Worm (Caenorhabditis elegans) whole organism, late embryonic: ENCODE results near the gene F10E9.4.
"Not testable (repeated sequence)": the region's sequence is repeated elsewhere in the genome, so short reads cannot be mapped to it uniquely, and the experiment has no call there.

Experiments
- C38D4.7 ChIP-seq: fragments of 200-800 bp; sonication (Bioruptor generic); optimal IDR thresholded peaks from 2 replicates; lab custom pipeline; 2018; ENCODE audit warnings: mild to moderate bottlenecking, missing genetic modification characterization, moderate library complexity, missing compliant biosample characterization
- F13H6.1 ChIP-seq: sonication (generic microtip); optimal IDR thresholded peaks from 2 replicates; lab custom pipeline; 2016; ENCODE audit warnings: missing genetic modification characterization, missing compliant biosample characterization
- K02D7.2 ChIP-seq: sonication (generic microtip); optimal IDR thresholded peaks from 2 replicates; lab custom pipeline; 2017; ENCODE audit warnings: mild to moderate bottlenecking, missing genetic modification characterization, missing compliant biosample characterization
- Y22D7AL.16 ChIP-seq: sonication (generic microtip); optimal IDR thresholded peaks from 2 replicates; lab custom pipeline; 2016; ENCODE audit warnings: missing genetic modification characterization, missing compliant biosample characterization
- ahr-1 ChIP-seq: sonication (generic microtip); optimal IDR thresholded peaks from 2 replicates; lab custom pipeline; 2016; ENCODE audit warnings: missing genetic modification characterization, missing compliant biosample characterization
- ama-1 ChIP-seq: fragments of 150-350 bp; optimal IDR thresholded peaks from 2 replicates; lab custom pipeline; 2014
- ceh-14 ChIP-seq: sonication (generic microtip); optimal IDR thresholded peaks from 2 replicates; lab custom pipeline; 2016; ENCODE audit warnings: missing genotype, missing genetic modification characterization, missing compliant biosample characterization
- ceh-24 ChIP-seq: sonication (generic microtip); optimal IDR thresholded peaks from 2 replicates; lab custom pipeline; 2016; ENCODE audit warnings: mild to moderate bottlenecking, missing genetic modification characterization, missing compliant biosample characterization
- ceh-31 ChIP-seq: sonication (generic microtip); optimal IDR thresholded peaks from 2 replicates; lab custom pipeline; 2016; ENCODE audit warnings: missing genetic modification characterization, missing compliant biosample characterization
- ceh-45 ChIP-seq: fragments of 200-800 bp; sonication (Bioruptor generic); IDR thresholded peaks from 2 replicates; pipeline ENCODE4 v1.3.6; 2022; ENCODE audit warnings: missing genetic modification reagents, missing genetic modification characterization, missing compliant biosample characterization
- ceh-48 ChIP-seq: sonication (generic microtip); optimal IDR thresholded peaks from 2 replicates; lab custom pipeline; 2016; ENCODE audit warnings: missing genetic modification characterization, inconsistent platforms, missing compliant biosample characterization
- ceh-6 ChIP-seq: fragments of 200-800 bp; sonication (Bioruptor generic); optimal IDR thresholded peaks from 2 replicates; lab custom pipeline; 2018; ENCODE audit warnings: mild to moderate bottlenecking, missing genetic modification characterization, missing compliant biosample characterization
- dmd-4 ChIP-seq: sonication (generic microtip); optimal IDR thresholded peaks from 2 replicates; lab custom pipeline; 2016; ENCODE audit warnings: borderline replicate concordance, missing genetic modification characterization, missing compliant biosample characterization
- dve-1 ChIP-seq: sonication (generic microtip); optimal IDR thresholded peaks from 2 replicates; lab custom pipeline; 2017; ENCODE audit warnings: antibody characterized with exemption, mild to moderate bottlenecking, missing genetic modification characterization, missing compliant biosample characterization
- elt-2 ChIP-seq: sonication (generic microtip); optimal IDR thresholded peaks from 2 replicates; lab custom pipeline; 2016; ENCODE audit warnings: missing genetic modification reagents, missing genetic modification characterization, missing compliant biosample characterization
- elt-4 ChIP-seq: sonication (generic microtip); optimal IDR thresholded peaks from 2 replicates; lab custom pipeline; 2016; ENCODE audit warnings: missing genetic modification characterization, missing compliant biosample characterization
- ets-4 ChIP-seq: sonication (generic microtip); optimal IDR thresholded peaks from 2 replicates; lab custom pipeline; 2016; ENCODE audit warnings: missing genetic modification characterization, missing compliant biosample characterization
- eyg-1 ChIP-seq: sonication (generic microtip); optimal IDR thresholded peaks from 2 replicates; lab custom pipeline; 2016; ENCODE audit warnings: missing genotype, missing genetic modification characterization, missing compliant biosample characterization
- fax-1 ChIP-seq: sonication (generic microtip); optimal IDR thresholded peaks from 2 replicates; lab custom pipeline; 2016; ENCODE audit warnings: missing genotype, missing genetic modification characterization, missing compliant biosample characterization
- fkh-10 ChIP-seq: fragments of 150-350 bp; optimal IDR thresholded peaks from 2 replicates; lab custom pipeline; 2014; ENCODE audit warnings: missing biosample characterization, missing genetic modification reagents, missing genetic modification characterization
- gmeb-2 ChIP-seq: sonication (generic microtip); optimal IDR thresholded peaks from 2 replicates; lab custom pipeline; 2016; ENCODE audit warnings: missing genetic modification characterization, inconsistent platforms, missing compliant biosample characterization
- hlh-30 ChIP-seq: sonication (generic microtip); optimal IDR thresholded peaks from 2 replicates; lab custom pipeline; 2017; ENCODE audit warnings: antibody characterized with exemption, missing genetic modification characterization, missing compliant biosample characterization; ENCODE audit not compliant: insufficient read depth
- hlh-6 ChIP-seq: sonication (generic microtip); optimal IDR thresholded peaks from 2 replicates; lab custom pipeline; 2016; ENCODE audit warnings: missing genotype, missing genetic modification characterization, missing compliant biosample characterization
- hlh-8 ChIP-seq: sonication (generic microtip); optimal IDR thresholded peaks from 2 replicates; lab custom pipeline; 2016; ENCODE audit warnings: missing genotype, missing genetic modification characterization, missing compliant biosample characterization
- lim-6 ChIP-seq: sonication (generic microtip); optimal IDR thresholded peaks from 2 replicates; lab custom pipeline; 2016; ENCODE audit warnings: missing genetic modification characterization, missing compliant biosample characterization
- lin-11 ChIP-seq: fragments of 200-800 bp; sonication (Bioruptor generic); optimal IDR thresholded peaks from 2 replicates; lab custom pipeline; 2018; ENCODE audit warnings: mild to moderate bottlenecking, missing genetic modification characterization, missing compliant biosample characterization
- madf-2 ChIP-seq: sonication (generic microtip); optimal IDR thresholded peaks from 2 replicates; lab custom pipeline; 2017; ENCODE audit warnings: missing genetic modification characterization, missing compliant biosample characterization
- mec-3 ChIP-seq: sonication (generic microtip); optimal IDR thresholded peaks from 2 replicates; lab custom pipeline; 2016; ENCODE audit warnings: borderline replicate concordance, missing genetic modification characterization, missing compliant biosample characterization
- nfya-1 ChIP-seq: sonication (generic microtip); optimal IDR thresholded peaks from 2 replicates; lab custom pipeline; 2017; ENCODE audit warnings: missing genetic modification characterization, mild to moderate bottlenecking, missing compliant biosample characterization, antibody characterized with exemption, moderate library complexity
- nhr-11 ChIP-seq: fragments of 150-350 bp; optimal IDR thresholded peaks from 2 replicates; lab custom pipeline; 2014; ENCODE audit warnings: missing biosample characterization, missing genetic modification characterization
- npax-4 ChIP-seq: sonication (generic microtip); optimal IDR thresholded peaks from 2 replicates; lab custom pipeline; 2016; ENCODE audit warnings: missing genetic modification characterization, missing compliant biosample characterization
- odd-2 ChIP-seq: sonication (generic microtip); optimal IDR thresholded peaks from 2 replicates; lab custom pipeline; 2017; ENCODE audit warnings: antibody characterized with exemption, mild to moderate bottlenecking, missing genetic modification characterization, missing compliant biosample characterization
- pqm-1 ChIP-seq: sonication (generic microtip); optimal IDR thresholded peaks from 2 replicates; lab custom pipeline; 2016; ENCODE audit warnings: missing genetic modification characterization, missing compliant biosample characterization
- ref-2 ChIP-seq: sonication (generic microtip); optimal IDR thresholded peaks from 2 replicates; lab custom pipeline; 2016; ENCODE audit warnings: missing genetic modification characterization, missing compliant biosample characterization
- rnt-1 ChIP-seq: sonication (generic microtip); optimal IDR thresholded peaks from 2 replicates; lab custom pipeline; 2016; ENCODE audit warnings: missing genetic modification characterization, missing compliant biosample characterization
- sdc-2 ChIP-seq: sonication (generic microtip); optimal IDR thresholded peaks from 2 replicates; lab custom pipeline; 2016; ENCODE audit warnings: missing genotype, missing genetic modification characterization, missing compliant biosample characterization
- sox-2 ChIP-seq: fragments of 200-800 bp; sonication (Bioruptor generic); IDR thresholded peaks from 2 replicates; pipeline ENCODE4 v1.3.6; 2022; ENCODE audit warnings: missing genetic modification reagents, missing genetic modification characterization, missing compliant biosample characterization
- tbx-7 ChIP-seq: sonication (generic microtip); optimal IDR thresholded peaks from 2 replicates; lab custom pipeline; 2016; ENCODE audit warnings: missing genotype, missing genetic modification characterization, missing compliant biosample characterization
- ttx-3 ChIP-seq: sonication (generic microtip); optimal IDR thresholded peaks from 2 replicates; lab custom pipeline; 2016; ENCODE audit warnings: missing genetic modification reagents, missing genetic modification characterization, missing compliant biosample characterization
- unc-3 ChIP-seq, 2 experiments: fragments of 200-800 bp in 1 of 2; sonication (Bioruptor generic) in 1 of 2; sonication (generic microtip) in 1 of 2; conservative IDR thresholded peaks in 1 of 2; optimal IDR thresholded peaks in 1 of 2; 2 replicates each; pipeline versions ENCODE4 v1.3.6 to Lab custom; 2016 to 2022; ENCODE audit warnings: missing compliant biosample characterization in 2 of 2, missing genetic modification characterization in 2 of 2, missing genetic modification reagents in 1 of 2
- unc-42 ChIP-seq: sonication (generic microtip); optimal IDR thresholded peaks from 2 replicates; lab custom pipeline; 2016; ENCODE audit warnings: missing genotype, missing genetic modification characterization, missing compliant biosample characterization
- unc-55 ChIP-seq: sonication (generic microtip); optimal IDR thresholded peaks from 2 replicates; lab custom pipeline; 2017; ENCODE audit warnings: missing biosample characterization, missing genetic modification reagents, missing genetic modification characterization
- unc-86 ChIP-seq: sonication (generic microtip); optimal IDR thresholded peaks from 2 replicates; lab custom pipeline; 2016; ENCODE audit warnings: missing genetic modification characterization, missing compliant biosample characterization
- zip-5 ChIP-seq: sonication (generic microtip); optimal IDR thresholded peaks from 2 replicates; lab custom pipeline; 2016; ENCODE audit warnings: missing genetic modification characterization, missing compliant biosample characterization

F10E9.4 gene

ce11 chrIII:8344283-8344682, 35.9 kb downstream of the F10E9.4 start, which contains the start of gene ZC262.7:
Gene ZC262.7 (minus strand): TSS chrIII:8344336.
- TF ChIP-seq fax-1 (tag; lab: Kevin White, UChicago); unc-42 (tag; lab: Kevin White, UChicago); rnt-1: not testable (repeated sequence)

- TF ChIP-seq hlh-8; unc-42 (tag; lab: Kevin White, UChicago); hlh-6 (tag; lab: Kevin White, UChicago): not testable (repeated sequence)
These were observed 39.5 kb downstream of the F10E9.4 start, which contains the start of gene clc-29 for ce11 chrIII:8347822-8348221. Gene clc-29 (minus strand): TSS chrIII:8347922.

ce11 chrIII:8354644-8355461, 46.5 kb downstream of the F10E9.4 start, which contains the start of gene unc-116:
Gene unc-116 (minus strand): TSS chrIII:8355174.
- no peak for TF ChIP-seq elt-2 (tag; lab: Kevin White, UChicago)
- no peak for TF ChIP-seq Y22D7AL.16 (tag; lab: Kevin White, UChicago)
- no peak for TF ChIP-seq fkh-10
- TF ChIP-seq mec-3 (tag; lab: Kevin White, UChicago), result no peak
- TF ChIP-seq ama-1 (lab: Kevin White, UChicago), result peak; percentile 47
- TF ChIP-seq gmeb-2 (tag; lab: Kevin White, UChicago), result no peak
- TF ChIP-seq npax-4 (tag; lab: Kevin White, UChicago), result no peak
- no peak for TF ChIP-seq odd-2
- TF ChIP-seq tbx-7, result no peak
- no peak for TF ChIP-seq unc-86 (tag; lab: Kevin White, UChicago)
- no peak for TF ChIP-seq K02D7.2 (tag; lab: Kevin White, UChicago)
- TF ChIP-seq ceh-14 (tag; lab: Kevin White, UChicago), result no peak
- TF ChIP-seq ceh-24 (tag; lab: Kevin White, UChicago), result no peak
- TF ChIP-seq pqm-1, result no peak
- TF ChIP-seq lin-11 (tag; lab: Kevin White, UChicago), result no peak
- no peak for TF ChIP-seq zip-5 (tag; lab: Kevin White, UChicago)
- peak; percentile 11; the same call in 1 of the 2 replicates for TF ChIP-seq sox-2
- TF ChIP-seq lim-6, result no peak
- peak; percentile 5 for TF ChIP-seq ceh-31 (tag; lab: Kevin White, UChicago)
- no peak for TF ChIP-seq eyg-1
- no peak for TF ChIP-seq ceh-45
- TF ChIP-seq nfya-1, result peak; percentile 20
- no peak for TF ChIP-seq ahr-1 (tag; lab: Kevin White, UChicago)
- TF ChIP-seq ttx-3, result no peak
- peak; percentile 59 for TF ChIP-seq unc-55 (GFP tag; lab: Kevin White, UChicago)
- TF ChIP-seq sdc-2 (tag; lab: Kevin White, UChicago), result no peak
- TF ChIP-seq unc-42 (tag; lab: Kevin White, UChicago), result peak; percentile 3
- no peak for TF ChIP-seq ceh-6
- TF ChIP-seq nhr-11 (tag; lab: Kevin White, UChicago), result no peak
- no peak for TF ChIP-seq elt-4 (tag; lab: Kevin White, UChicago)
- no peak for TF ChIP-seq ref-2
- no peak for TF ChIP-seq madf-2 (tag; lab: Kevin White, UChicago)
- TF ChIP-seq F13H6.1 (tag; lab: Kevin White, UChicago), result no peak
- TF ChIP-seq hlh-30 (tag; lab: Kevin White, UChicago), result peak; percentile 86
- no peak for TF ChIP-seq hlh-6 (tag; lab: Kevin White, UChicago)
- no peak for TF ChIP-seq ets-4 (tag; lab: Kevin White, UChicago)
- no peak for TF ChIP-seq unc-3 (GFP tag; conservative IDR thresholded peaks at IDR 0.05; lab: Robert Waterston, UW)
- TF ChIP-seq unc-3 (tag; optimal IDR thresholded peaks at IDR 0.05; lab: Kevin White, UChicago), result no peak
- TF ChIP-seq dmd-4 (tag; lab: Kevin White, UChicago), result no peak
- peak; percentile 44 for TF ChIP-seq ceh-48 (tag; lab: Kevin White, UChicago)
- TF ChIP-seq dve-1 (tag; lab: Kevin White, UChicago), result no peak
- TF ChIP-seq C38D4.7 (GFP tag; lab: Kevin White, UChicago), result no peak
- TF ChIP-seq fax-1 (tag; lab: Kevin White, UChicago), result no peak
